Worm (Caenorhabditis elegans): ENCODE results near the gene pqn-84.

ce11 chrIII:11740868-11741267, 40.8 kb downstream of the pqn-84 start:
- TF ChIP-seq ama-1 (optimal IDR thresholded peaks at IDR 0.05) (no peak), hnd-1 (tag; optimal IDR thresholded peaks at IDR 0.05) (no peak), pes-1 (GFP tag; IDR thresholded peaks at IDR 0.05) (no peak), sea-1 (GFP tag; conservative IDR thresholded peaks at IDR 0.05) (no peak), flt-1 (GFP tag; IDR thresholded peaks at IDR 0.05) (no peak), aly-1 (tag; optimal IDR thresholded peaks at IDR 0.05) (no peak), hmbx-1 (tag; optimal IDR thresholded peaks at IDR 0.05) (no peak), ets-7 (tag; optimal IDR thresholded peaks at IDR 0.05) (no peak), tbx-11 (GFP tag; IDR thresholded peaks at IDR 0.05) (no peak), F13C5.2 (tag; optimal IDR thresholded peaks at IDR 0.05) (no peak), tra-4 (tag; optimal IDR thresholded peaks at IDR 0.05) (no peak)
